Worm (Caenorhabditis elegans) whole organism, L4/young adult: ENCODE results near the gene F58A4.6.

Source experiments
- dao-5 ChIP-seq: sonication (generic microtip); optimal IDR thresholded peaks from 2 replicates; lab custom pipeline; 2016; ENCODE audit warnings: missing genotype, missing genetic modification characterization, moderate library complexity, missing compliant biosample characterization
- him-1 ChIP-seq: sonication (generic microtip); optimal IDR thresholded peaks from 2 replicates; lab custom pipeline; 2016; ENCODE audit warnings: missing genotype, missing genetic modification reagents, missing genetic modification characterization, missing compliant biosample characterization

DNA sequence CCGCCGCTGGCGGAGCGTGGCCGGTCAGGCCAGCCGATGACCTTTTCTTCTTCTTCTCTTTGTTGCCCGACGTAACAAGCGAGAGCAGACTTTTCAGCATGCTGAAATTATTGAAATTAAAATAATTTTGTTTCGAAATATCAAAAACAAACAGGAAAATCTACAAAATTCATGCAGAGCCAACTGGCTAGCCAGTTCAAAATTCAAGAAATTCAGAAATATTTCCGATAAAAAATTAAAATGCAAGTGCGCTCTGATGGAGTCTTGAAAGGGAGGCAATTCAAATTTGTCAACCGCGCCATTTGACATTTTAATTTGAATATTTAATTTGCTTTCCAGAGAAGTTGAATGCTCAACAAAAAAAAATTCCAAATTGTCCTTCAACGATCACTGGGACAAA is 13.6 kb upstream of the F58A4.6 start, which contains the start of gene F58A4.2:
- TF ChIP-seq him-1 (tag; lab: Kevin White, UChicago): no peak
- TF ChIP-seq dao-5 (tag; lab: Kevin White, UChicago): no peak
